Worm (Caenorhabditis elegans) whole organism, L3 larva: ENCODE measurements around the gene sknr-1.
A peak's percentile ranks its signal among the peaks of the same experiment; 100 is the strongest.

Source experiments
- aly-2 ChIP-seq: fragments of 150-350 bp; optimal IDR thresholded peaks from 2 replicates; lab custom pipeline; 2014; ENCODE audit warnings: missing biosample characterization, missing genetic modification characterization
- lin-15B ChIP-seq: fragments of 150-350 bp; optimal IDR thresholded peaks from 2 replicates; lab custom pipeline; 2014; ENCODE audit warnings: missing biosample characterization, missing genetic modification characterization
- lsy-12 ChIP-seq: sonication (generic microtip); optimal IDR thresholded peaks from 2 replicates; lab custom pipeline; 2016; ENCODE audit warnings: mild to moderate bottlenecking, missing genetic modification characterization, missing compliant biosample characterization
- nhr-237 ChIP-seq: fragments of 150-350 bp; optimal IDR thresholded peaks from 2 replicates; lab custom pipeline; 2014; ENCODE audit warnings: missing biosample characterization, missing genetic modification characterization
- nhr-76 ChIP-seq: fragments of 150-350 bp; sonication (generic microtip); optimal IDR thresholded peaks from 5 replicates; lab custom pipeline; 2014; ENCODE audit warnings: missing biosample characterization, missing genetic modification characterization
- pqm-1 ChIP-seq: fragments of 150-350 bp; optimal IDR thresholded peaks from 2 replicates; lab custom pipeline; 2017; ENCODE audit warnings: missing biosample characterization, missing genetic modification characterization, inconsistent platforms
- unc-39 ChIP-seq: sonication (generic microtip); optimal IDR thresholded peaks from 4 replicates; lab custom pipeline; 2017; ENCODE audit warnings: missing biosample characterization, missing genetic modification characterization
- unc-62 ChIP-seq: fragments of 150-350 bp; sonication (generic microtip); optimal IDR thresholded peaks from 4 replicates; lab custom pipeline; 2014; ENCODE audit warnings: missing biosample characterization, missing genetic modification reagents, missing genetic modification characterization

- TF ChIP-seq nhr-76 (tag; lab: Kevin White, UChicago) (no peak), nhr-237 (tag; lab: Kevin White, UChicago) (no peak), unc-62 (GFP tag; lab: Kevin White, UChicago) (no peak), unc-39 (tag; lab: Kevin White, UChicago) (no peak), aly-2 (no peak), lin-15B (tag; lab: Kevin White, UChicago) (peak; percentile 7), pqm-1 (peak; percentile 9), lsy-12 (no peak)
Measured at ce11 chrV:2657682-2658081, 32.4 kb upstream of the sknr-1 start.
